Worm (Caenorhabditis elegans): ENCODE results near the gene R09A8.9.

The R09A8.9 gene

ce11 chrX:12563589-12563988 is 40.1 kb upstream of the R09A8.9 start (continued):
- TF ChIP-seq fkh-10 (GFP tag; optimal IDR thresholded peaks at IDR 0.05): peak; percentile 14
- no peak for TF ChIP-seq egl-27 (tag; optimal IDR thresholded peaks at IDR 0.05)
- TF ChIP-seq dmd-9 (GFP tag; IDR thresholded peaks at IDR 0.05): peak; percentile 87
- TF ChIP-seq T20F7.1 (GFP tag; optimal IDR thresholded peaks at IDR 0.05): peak; percentile 59
- peak; percentile 88 for TF ChIP-seq arid-1 (GFP tag; conservative IDR thresholded peaks at IDR 0.05)
- TF ChIP-seq dmd-6 (GFP tag; IDR thresholded peaks at IDR 0.05): peak; percentile 79
- peak; percentile 63 for TF ChIP-seq F37D6.2 (tag; optimal IDR thresholded peaks at IDR 0.05)
- no peak for TF ChIP-seq ztf-7 (tag; optimal IDR thresholded peaks at IDR 0.05)
- no peak for TF ChIP-seq zag-1 (tag; optimal IDR thresholded peaks at IDR 0.05)
- TF ChIP-seq aha-1 (tag): peak; percentile 83
- TF ChIP-seq snpc-4 (tag; optimal IDR thresholded peaks at IDR 0.05): no peak
- peak; percentile 68; the same call in 1 of the 2 replicates for TF ChIP-seq nhr-42 (GFP tag; IDR thresholded peaks at IDR 0.05)
- peak; percentile 98 for TF ChIP-seq Y105C5A.15 (GFP tag; IDR thresholded peaks at IDR 0.05)
- TF ChIP-seq mxl-2 (GFP tag; conservative IDR thresholded peaks at IDR 0.05): peak; percentile 81
- TF ChIP-seq hlh-30 (tag; optimal IDR thresholded peaks at IDR 0.05; ENCODE audit: insufficient read depth): peak; percentile 55
- peak; percentile 98 for TF ChIP-seq dmd-8 (GFP tag; IDR thresholded peaks at IDR 0.05)
- TF ChIP-seq nhr-28 (tag; optimal IDR thresholded peaks at IDR 0.05): peak; percentile 48
- peak; percentile 97 for TF ChIP-seq hmg-1.1 (GFP tag; IDR thresholded peaks at IDR 0.05)
- TF ChIP-seq D1046.2 (GFP tag; IDR thresholded peaks at IDR 0.05): peak; percentile 93
- TF ChIP-seq rbr-2 (tag; optimal IDR thresholded peaks at IDR 0.05): peak; percentile 82
- no peak for TF ChIP-seq ama-1 (optimal IDR thresholded peaks at IDR 0.05)
- peak; percentile 91 for TF ChIP-seq F44E2.7 (GFP tag; IDR thresholded peaks at IDR 0.05)
- TF ChIP-seq cey-2 (tag; optimal IDR thresholded peaks at IDR 0.05; ENCODE audit: borderline replicate concordance, insufficient read depth): peak; percentile 25
- peak; percentile 67 for TF ChIP-seq zip-2 (tag; optimal IDR thresholded peaks at IDR 0.05)
- TF ChIP-seq F26F4.8 (GFP tag; conservative IDR thresholded peaks at IDR 0.05): peak; percentile 96
- TF ChIP-seq ZK546.5 (tag; optimal IDR thresholded peaks at IDR 0.05): no peak
- TF ChIP-seq Y75B8A.6 (GFP tag; IDR thresholded peaks at IDR 0.05): peak; percentile 90
- no peak for TF ChIP-seq nhr-76 (tag; optimal IDR thresholded peaks at IDR 0.05)
- TF ChIP-seq unc-39 (tag; optimal IDR thresholded peaks at IDR 0.05): no peak
- TF ChIP-seq daf-16 (GFP tag; optimal IDR thresholded peaks at IDR 0.05): peak; percentile 45 to 95
- TF ChIP-seq daf-16 (tag; optimal IDR thresholded peaks at IDR 0.05): peak; percentile 66
- peak; percentile 50 for TF ChIP-seq zfp-2 (tag; optimal IDR thresholded peaks at IDR 0.05)
- TF ChIP-seq F10B5.3 (tag; optimal IDR thresholded peaks at IDR 0.05): peak; percentile 75
- peak; percentile 36 for TF ChIP-seq unc-130 (GFP tag; optimal IDR thresholded peaks at IDR 0.05)
- peak; percentile 93 for TF ChIP-seq ctbp-1 (GFP tag; IDR thresholded peaks at IDR 0.05)
- TF ChIP-seq lin-29 (GFP tag; IDR thresholded peaks at IDR 0.05): peak; percentile 81
- no peak for TF ChIP-seq lsy-2 (tag; optimal IDR thresholded peaks at IDR 0.05)

ce11 chrX:12574473-12574872 is 29.3 kb upstream of the R09A8.9 start, which contains the start of gene T24D5.1:
Gene T24D5.1 (plus strand): TSS chrX:12574773.
- TF ChIP-seq Y105C5A.15 (GFP tag; IDR thresholded peaks at IDR 0.05): no peak
- TF ChIP-seq nhr-76 (tag; optimal IDR thresholded peaks at IDR 0.05): no peak
- no peak for TF ChIP-seq mes-2 (tag; optimal IDR thresholded peaks at IDR 0.05; ENCODE audit: poor library complexity, severe bottlenecking)
- TF ChIP-seq dmd-6 (GFP tag; IDR thresholded peaks at IDR 0.05): no peak
- no peak for TF ChIP-seq T20F7.1 (GFP tag; optimal IDR thresholded peaks at IDR 0.05)
- TF ChIP-seq nhr-111 (GFP tag; optimal IDR thresholded peaks at IDR 0.05): no peak

- peak; percentile 92 for TF ChIP-seq set-16 (GFP tag; IDR thresholded peaks at IDR 0.05)
These were observed 25.7 kb upstream of the R09A8.9 start for ce11 chrX:12578052-12578451.
